Fruit fly (Drosophila melanogaster) whole organism, embryonic: ENCODE data around the gene CG31898.

Experiments used
- BEAF-32 ChIP-seq: fragments of 200-800 bp; sonication (Bioruptor generic); optimal IDR thresholded peaks from 3 replicates; lab custom pipeline; 2017; ENCODE audit warnings: missing biosample characterization, missing genetic modification characterization, mild to moderate bottlenecking, moderate library complexity, missing genetic modification reagents
- Bgb ChIP-seq: fragments of 200-800 bp; sonication (Bioruptor generic); IDR thresholded peaks from 2 replicates; pipeline ENCODE4 v1.3.6; 2022; ENCODE audit warnings: missing biosample characterization, missing genetic modification characterization; ENCODE audit not compliant: partially characterized antibody
- CG10267 ChIP-seq: fragments of 200-800 bp; sonication (Bioruptor generic); optimal IDR thresholded peaks from 2 replicates; lab custom pipeline; 2018; ENCODE audit warnings: missing biosample characterization, mild to moderate bottlenecking, missing genetic modification characterization, moderate library complexity
- CG11247 ChIP-seq: fragments of 200-800 bp; sonication (Bioruptor generic); IDR thresholded peaks from 2 replicates; pipeline ENCODE4 v1.3.6; 2022; ENCODE audit warnings: missing biosample characterization, missing genetic modification characterization
- CG11504 ChIP-seq: fragments of 200-800 bp; sonication (Bioruptor generic); optimal IDR thresholded peaks from 3 replicates; lab custom pipeline; 2019; ENCODE audit warnings: missing biosample characterization, mild to moderate bottlenecking, missing genetic modification characterization, moderate library complexity
- CG12769 ChIP-seq: fragments of 200-800 bp; sonication (Bioruptor generic); optimal IDR thresholded peaks from 2 replicates; lab custom pipeline; 2019; ENCODE audit warnings: missing biosample characterization, mild to moderate bottlenecking, missing genetic modification characterization, moderate library complexity
- CG12942 ChIP-seq: fragments of 200-800 bp; sonication (Bioruptor generic); optimal IDR thresholded peaks from 3 replicates; lab custom pipeline; 2016; ENCODE audit warnings: missing biosample characterization, missing genetic modification characterization
- CG13287 ChIP-seq: fragments of 200-800 bp; sonication (Bioruptor generic); IDR thresholded peaks from 2 replicates; pipeline ENCODE4 v1.3.6; 2022; ENCODE audit warnings: missing biosample characterization, missing genetic modification characterization; ENCODE audit not compliant: partially characterized antibody
- CG13775 ChIP-seq: fragments of 200-800 bp; sonication (Bioruptor generic); optimal IDR thresholded peaks from 3 replicates; lab custom pipeline; 2017; ENCODE audit warnings: missing biosample characterization, mild to moderate bottlenecking, missing genetic modification characterization
- CG14710 ChIP-seq: fragments of 200-800 bp; sonication (Bioruptor generic); optimal IDR thresholded peaks from 3 replicates; lab custom pipeline; 2019; ENCODE audit warnings: missing biosample characterization, mild to moderate bottlenecking, missing genetic modification characterization, moderate library complexity
- CG14860 ChIP-seq: fragments of 200-800 bp; sonication (Bioruptor generic); IDR thresholded peaks from 3 replicates; pipeline ENCODE4 v1.3.6; 2022; ENCODE audit warnings: missing biosample characterization, missing genetic modification characterization; ENCODE audit not compliant: partially characterized antibody
- CG1529 ChIP-seq: fragments of 200-800 bp; sonication (Bioruptor generic); optimal IDR thresholded peaks from 3 replicates; lab custom pipeline; 2018; ENCODE audit warnings: missing biosample characterization, missing genetic modification characterization
- CG15514 ChIP-seq: fragments of 200-800 bp; sonication (Bioruptor generic); optimal IDR thresholded peaks from 3 replicates; lab custom pipeline; 2017; ENCODE audit warnings: missing biosample characterization, missing genetic modification characterization, mild to moderate bottlenecking, moderate library complexity, missing genetic modification reagents
- CG16813 ChIP-seq: fragments of 200-800 bp; sonication (Bioruptor generic); IDR thresholded peaks from 3 replicates; pipeline ENCODE4 v1.3.6; 2022; ENCODE audit warnings: missing biosample characterization, missing genetic modification characterization; ENCODE audit not compliant: partially characterized antibody
- CG17829 ChIP-seq: fragments of 200-800 bp; optimal IDR thresholded peaks from 2 replicates; lab custom pipeline; 2019; ENCODE audit warnings: missing biosample characterization, mild to moderate bottlenecking, missing genetic modification characterization, moderate library complexity
- CG2129 ChIP-seq: fragments of 200-800 bp; sonication (Bioruptor generic); IDR thresholded peaks from 2 replicates; pipeline ENCODE4 v1.3.6; 2022; ENCODE audit warnings: missing biosample characterization, missing genetic modification characterization; ENCODE audit not compliant: partially characterized antibody
- CG34224 ChIP-seq: fragments of 200-800 bp; sonication (Bioruptor generic); IDR thresholded peaks from 3 replicates; pipeline ENCODE4 v1.3.6; 2022; ENCODE audit warnings: missing biosample characterization, missing genetic modification characterization; ENCODE audit not compliant: partially characterized antibody
- CG6654 ChIP-seq: fragments of 200-800 bp; sonication (Bioruptor generic); optimal IDR thresholded peaks from 2 replicates; lab custom pipeline; 2017; ENCODE audit warnings: missing biosample characterization, mild to moderate bottlenecking, missing genetic modification characterization
- CG6791 ChIP-seq: fragments of 200-800 bp; sonication (Bioruptor generic); IDR thresholded peaks from 3 replicates; pipeline ENCODE4 v1.3.6; 2022; ENCODE audit warnings: missing biosample characterization, missing genetic modification characterization; ENCODE audit not compliant: partially characterized antibody
- CoRest ChIP-seq: fragments of 200-800 bp; sonication (Bioruptor generic); optimal IDR thresholded peaks from 3 replicates; lab custom pipeline; 2018; ENCODE audit warnings: missing biosample characterization, mild to moderate bottlenecking, missing genetic modification characterization, moderate library complexity
- Dp ChIP-seq: fragments of 200-800 bp; sonication (Bioruptor generic); optimal IDR thresholded peaks from 2 replicates; lab custom pipeline; 2018; ENCODE audit warnings: missing biosample characterization, mild to moderate bottlenecking, missing genetic modification characterization, moderate library complexity
- Dref ChIP-seq: fragments of 200-800 bp; sonication (Bioruptor generic); IDR thresholded peaks from 2 replicates; pipeline ENCODE4 v1.3.6; 2022; ENCODE audit warnings: missing biosample characterization, missing genetic modification characterization
- E2f2 ChIP-seq: fragments of 200-800 bp; sonication (Bioruptor generic); IDR thresholded peaks from 2 replicates; pipeline ENCODE4 v1.3.6; 2022; ENCODE audit warnings: missing biosample characterization, missing genetic modification characterization
- Ets97D ChIP-seq: fragments of 200-800 bp; sonication (Bioruptor generic); optimal IDR thresholded peaks from 3 replicates; lab custom pipeline; 2016; ENCODE audit warnings: missing biosample characterization, missing genetic modification characterization
- HLH54F ChIP-seq: fragments of 200-800 bp; sonication (Bioruptor generic); optimal IDR thresholded peaks from 3 replicates; lab custom pipeline; 2016; ENCODE audit warnings: missing biosample characterization, missing genetic modification characterization
- HLHmδ ChIP-seq: fragments of 200-800 bp; sonication (Bioruptor generic); optimal IDR thresholded peaks from 2 replicates; lab custom pipeline; 2018; ENCODE audit warnings: missing biosample characterization, mild to moderate bottlenecking, missing genetic modification characterization, moderate library complexity
- MESR4 ChIP-seq: fragments of 200-800 bp; sonication (Bioruptor generic); optimal IDR thresholded peaks from 2 replicates; lab custom pipeline; 2018; ENCODE audit warnings: missing biosample characterization, mild to moderate bottlenecking, missing genetic modification characterization, moderate library complexity
- Myb ChIP-seq: fragments of 200-800 bp; sonication (Bioruptor generic); optimal IDR thresholded peaks from 2 replicates; lab custom pipeline; 2016; ENCODE audit warnings: missing biosample characterization, missing genetic modification characterization
- Optix ChIP-seq: fragments of 200-800 bp; sonication (Bioruptor generic); IDR thresholded peaks from 3 replicates; pipeline ENCODE4 v1.3.6; 2022; ENCODE audit warnings: missing biosample characterization, missing genetic modification characterization
- Scr ChIP-seq: fragments of 200-800 bp; sonication (Bioruptor generic); IDR thresholded peaks from 2 replicates; pipeline ENCODE4 v1.3.6; 2022; ENCODE audit warnings: missing biosample characterization, missing genetic modification characterization; ENCODE audit not compliant: partially characterized antibody
- Sin3A ChIP-seq: fragments of >200 bp; optimal IDR thresholded peaks from 2 replicates; lab custom pipeline; 2018
- Sry-δ ChIP-seq: fragments of 200-800 bp; sonication (Bioruptor generic); optimal IDR thresholded peaks from 2 replicates; lab custom pipeline; 2016; ENCODE audit warnings: missing biosample characterization, missing genetic modification characterization
- YL-1 ChIP-seq: fragments of 200-800 bp; sonication (Bioruptor generic); optimal IDR thresholded peaks from 3 replicates; lab custom pipeline; 2017; ENCODE audit warnings: missing biosample characterization, mild to moderate bottlenecking, missing genetic modification characterization
- amos ChIP-seq: fragments of 200-800 bp; sonication (Bioruptor generic); IDR thresholded peaks from 2 replicates; pipeline ENCODE4 v1.3.6; 2022; ENCODE audit warnings: missing biosample characterization, missing genetic modification characterization; ENCODE audit not compliant: partially characterized antibody
- ara ChIP-seq: fragments of 200-800 bp; sonication (Bioruptor generic); IDR thresholded peaks from 2 replicates; pipeline ENCODE4 v1.3.6; 2022; ENCODE audit warnings: missing biosample characterization, missing genetic modification characterization
- ato ChIP-seq: fragments of 200-800 bp; sonication (Bioruptor generic); IDR thresholded peaks from 2 replicates; pipeline ENCODE4 v1.3.6; 2022; ENCODE audit warnings: missing biosample characterization, missing genetic modification characterization; ENCODE audit not compliant: partially characterized antibody
- crp ChIP-seq, 2 experiments: fragments of 200-800 bp; sonication (Bioruptor generic); optimal IDR thresholded peaks; 2 replicates in 1 of 2; 3 replicates in 1 of 2; lab custom pipeline; 2017; ENCODE audit warnings: missing biosample characterization in 2 of 2, missing genetic modification characterization in 2 of 2, mild to moderate bottlenecking in 1 of 2, moderate library complexity in 1 of 2
- jumu ChIP-seq: fragments of 200-800 bp; sonication (Bioruptor generic); optimal IDR thresholded peaks from 3 replicates; lab custom pipeline; 2016; ENCODE audit warnings: missing biosample characterization, missing genetic modification characterization
- mld ChIP-seq: fragments of 200-800 bp; sonication (Bioruptor generic); IDR thresholded peaks from 3 replicates; pipeline ENCODE4 v1.3.6; 2022; ENCODE audit warnings: missing biosample characterization, missing genetic modification characterization; ENCODE audit not compliant: partially characterized antibody
- nerfin-2 ChIP-seq: fragments of 200-800 bp; sonication (Bioruptor generic); IDR thresholded peaks from 2 replicates; pipeline ENCODE4 v1.3.6; 2022; ENCODE audit warnings: missing biosample characterization, missing genetic modification characterization; ENCODE audit not compliant: partially characterized antibody
- otp ChIP-seq: fragments of 200-800 bp; sonication (Bioruptor generic); IDR thresholded peaks from 3 replicates; pipeline ENCODE4, ENCODE4 v1.3.6; 2022; ENCODE audit warnings: missing biosample characterization, missing genetic modification characterization
- row ChIP-seq: fragments of 200-800 bp; sonication (Bioruptor generic); IDR thresholded peaks from 3 replicates; pipeline ENCODE4 v1.3.6; 2022; ENCODE audit warnings: missing biosample characterization, missing genetic modification characterization
- sens ChIP-seq: fragments of 200-800 bp; sonication (Bioruptor generic); peaks from one replicate; lab custom pipeline; 2016; ENCODE audit warnings: missing biosample characterization, missing genetic modification characterization
- shn ChIP-seq: fragments of 200-800 bp; sonication (Bioruptor generic); optimal IDR thresholded peaks from 3 replicates; lab custom pipeline; 2016; ENCODE audit warnings: missing biosample characterization, missing genetic modification characterization
- trem ChIP-seq: fragments of 200-800 bp; optimal IDR thresholded peaks from 3 replicates; lab custom pipeline; 2019; ENCODE audit warnings: missing biosample characterization, mild to moderate bottlenecking, missing genetic modification characterization, moderate library complexity
- unc-4 ChIP-seq: fragments of 200-800 bp; sonication (Bioruptor generic); IDR thresholded peaks from 2 replicates; pipeline ENCODE4 v1.3.6; 2022; ENCODE audit warnings: missing biosample characterization, missing genetic modification characterization; ENCODE audit not compliant: partially characterized antibody
- zen2 ChIP-seq: fragments of 200-800 bp; sonication (Bioruptor generic); IDR thresholded peaks from 3 replicates; pipeline ENCODE4 v1.3.6; 2022; ENCODE audit warnings: missing biosample characterization, missing genetic modification characterization; ENCODE audit not compliant: partially characterized antibody

CG31898 gene

DNA sequence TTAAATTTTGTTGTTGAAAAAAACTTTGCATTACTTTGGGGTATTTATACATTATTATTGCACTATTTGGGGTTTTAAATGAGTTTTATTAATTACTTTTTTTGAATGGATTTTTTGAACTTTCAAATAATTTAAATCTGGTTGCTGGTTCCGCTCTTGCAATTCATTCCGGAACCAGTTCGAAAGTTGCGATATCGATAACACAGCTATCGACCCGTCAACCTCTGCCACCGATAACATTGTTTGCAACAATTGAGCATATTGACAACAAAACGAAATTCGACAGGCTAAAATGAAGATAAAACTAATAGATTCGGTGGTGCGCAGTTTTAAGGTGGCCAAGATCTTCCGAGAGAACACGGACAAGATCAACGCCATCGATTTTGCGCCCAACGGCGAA, 26.0 kb upstream of the CG31898 start, which contains the start of gene Wdr82 (continued):
- TF ChIP-seq ato (GFP tag; lab: Robert Waterston, UW) (peak; percentile 83), Optix (GFP tag; lab: Robert Waterston, UW) (no peak), Scr (GFP tag; lab: Robert Waterston, UW) (peak; percentile 75), CG13775 (no peak), CG12942 (GFP tag; lab: Kevin White, UChicago) (no peak), CG13287 (GFP tag; lab: Robert Waterston, UW) (peak; percentile 85), BEAF-32 (GFP tag; lab: Kevin White, UChicago) (peak; percentile 65), otp (no peak), CG10267 (peak; percentile 22), CG1529 (GFP tag; lab: Kevin White, UChicago) (no peak), Sry-δ (GFP tag; lab: Kevin White, UChicago) (peak; percentile 47), CG14860 (GFP tag; lab: Robert Waterston, UW) (peak; percentile 62), CG2129 (GFP tag; lab: Robert Waterston, UW) (peak; percentile 55; the same call in 1 of the 2 replicates), CG14710 (tag; lab: Kevin White, UChicago) (peak; percentile 28), sens (GFP tag; lab: Kevin White, UChicago) (peak; percentile 82), Dref (GFP tag; lab: Robert Waterston, UW) (peak; percentile 85), CG6654 (GFP tag; lab: Kevin White, UChicago) (no peak), Bgb (GFP tag; lab: Robert Waterston, UW) (peak; percentile 68; the same call in 1 of the 2 replicates), Ets97D (peak; percentile 7), HLH54F (GFP tag; lab: Kevin White, UChicago) (no peak), ara (GFP tag; lab: Robert Waterston, UW) (no peak), row (GFP tag; lab: Robert Waterston, UW) (peak; percentile 41; the same call in 1 of the 3 replicates), zen2 (GFP tag; lab: Robert Waterston, UW) (peak; percentile 84), CoRest (tag; lab: Kevin White, UChicago) (no peak), mld (GFP tag; lab: Robert Waterston, UW) (peak; percentile 59; the same call in 1 of the 3 replicates), amos (peak; percentile 77), trem (tag; lab: Kevin White, UChicago) (peak; percentile 42), CG11504 (tag; lab: Kevin White, UChicago) (peak; percentile 77), unc-4 (peak; percentile 76), CG34224 (GFP tag; lab: Robert Waterston, UW) (peak; percentile 93), HLHmδ (GFP tag; lab: Kevin White, UChicago) (no peak), shn (GFP tag; lab: Kevin White, UChicago) (no peak), nerfin-2 (GFP tag; lab: Robert Waterston, UW) (peak; percentile 76; the same call in 1 of the 2 replicates), Dp (GFP tag; lab: Kevin White, UChicago) (peak; percentile 84), crp (GFP tag; optimal IDR thresholded peaks at IDR 0.05; lab: Kevin White, UChicago) (peak in 1 of 2 experiments; percentile 8), jumu (GFP tag; lab: Kevin White, UChicago) (no peak), CG6791 (GFP tag; lab: Robert Waterston, UW) (peak; percentile 81), Sin3A (peak; percentile 5), Myb (peak; percentile 52), YL-1 (GFP tag; lab: Kevin White, UChicago) (peak; percentile 8), MESR4 (GFP tag; lab: Kevin White, UChicago) (peak; percentile 71), CG11247 (no peak), CG16813 (peak; percentile 69), CG15514 (GFP tag; lab: Kevin White, UChicago) (peak; percentile 100), CG12769 (no peak), E2f2 (GFP tag; lab: Robert Waterston, UW) (peak; percentile 88), CG17829 (tag; lab: Kevin White, UChicago) (peak; percentile 31)
